Worm (Caenorhabditis elegans) whole organism, early embryonic: ENCODE results near the gene metl-5.

Experiments
- ama-1 ChIP-seq: fragments of 150-350 bp; optimal IDR thresholded peaks from 2 replicates; lab custom pipeline; 2014
- hmg-4 ChIP-seq: fragments of 200-800 bp; sonication (Bioruptor generic); optimal IDR thresholded peaks from 2 replicates; lab custom pipeline; 2018; ENCODE audit warnings: mild to moderate bottlenecking, missing genetic modification characterization, missing compliant biosample characterization
- tra-4 ChIP-seq: sonication (generic microtip); optimal IDR thresholded peaks from 2 replicates; lab custom pipeline; 2017; ENCODE audit warnings: missing genetic modification characterization, missing compliant biosample characterization

DNA sequence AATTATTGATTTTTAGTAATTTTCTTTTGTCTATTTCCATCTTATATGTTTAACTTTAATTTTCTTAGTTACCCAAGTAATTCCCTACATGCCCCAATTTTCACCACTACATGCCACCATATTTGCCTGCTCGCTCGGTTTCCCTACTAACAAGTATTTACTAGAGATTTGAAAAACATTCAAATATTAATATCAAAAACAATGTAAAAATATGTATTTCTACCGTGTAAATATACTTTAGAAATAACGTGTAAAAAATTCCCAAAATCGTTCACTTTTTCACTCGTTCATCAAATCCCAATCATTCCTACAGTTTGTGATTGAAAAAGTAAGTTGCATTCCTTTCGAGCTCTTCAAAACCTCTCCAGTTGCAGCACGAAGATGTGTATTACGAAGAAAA lies 23.8 kb downstream of the metl-5 start, which contains the start of gene F26A1.3:
- TF ChIP-seq tra-4 (tag; lab: Kevin White, UChicago) (no peak), ama-1 (lab: Kevin White, UChicago) (no peak), hmg-4 (GFP tag; lab: Kevin White, UChicago) (no peak)
